Worm (Caenorhabditis elegans) whole organism, L4 larva: ENCODE results near the gene W03G11.2.

Experiments used
- D1046.2 ChIP-seq: fragments of 200-800 bp; sonication (Bioruptor generic); IDR thresholded peaks from 2 replicates; pipeline ENCODE4 v1.3.6; 2022; ENCODE audit warnings: missing genetic modification characterization, missing compliant biosample characterization
- T26A8.4 ChIP-seq: fragments of 200-800 bp; sonication (Bioruptor generic); IDR thresholded peaks from 2 replicates; pipeline ENCODE4 v1.3.6; 2022; ENCODE audit warnings: missing genetic modification characterization, missing compliant biosample characterization
- egl-27 ChIP-seq: sonication (generic microtip); optimal IDR thresholded peaks from 3 replicates; lab custom pipeline; 2017; ENCODE audit warnings: missing biosample characterization, missing genetic modification reagents, missing genetic modification characterization
- hlh-30 ChIP-seq: sonication (generic microtip); optimal IDR thresholded peaks from 2 replicates; lab custom pipeline; 2017; ENCODE audit warnings: antibody characterized with exemption, mild to moderate bottlenecking, missing genetic modification characterization, missing compliant biosample characterization; ENCODE audit not compliant: insufficient read depth
- hmg-1.1 ChIP-seq: fragments of 200-800 bp; sonication (Bioruptor generic); IDR thresholded peaks from 2 replicates; pipeline ENCODE4 v1.3.6; 2022; ENCODE audit warnings: missing genetic modification reagents, missing genetic modification characterization, missing compliant biosample characterization
- lin-1 ChIP-seq: fragments of 200-800 bp; sonication (Bioruptor generic); IDR thresholded peaks from 2 replicates; pipeline ENCODE4 v1.3.6; 2022; ENCODE audit warnings: missing genetic modification reagents, missing genetic modification characterization, missing compliant biosample characterization
- nhr-11 ChIP-seq: fragments of 150-350 bp; optimal IDR thresholded peaks from 2 replicates; lab custom pipeline; 2014; ENCODE audit warnings: missing biosample characterization, missing genetic modification characterization
- sdz-12 ChIP-seq: fragments of 200-800 bp; sonication (Bioruptor generic); optimal IDR thresholded peaks from 2 replicates; lab custom pipeline; 2018; ENCODE audit warnings: mild to moderate bottlenecking, missing genetic modification characterization, missing compliant biosample characterization
- snpc-4 ChIP-seq: fragments of 150-350 bp; optimal IDR thresholded peaks from 2 replicates; lab custom pipeline; 2014; ENCODE audit warnings: missing biosample characterization, missing genetic modification characterization
- ztf-11 ChIP-seq: fragments of 150-350 bp; optimal IDR thresholded peaks from 2 replicates; lab custom pipeline; 2014; ENCODE audit warnings: missing biosample characterization, missing genetic modification characterization
- ztf-7 ChIP-seq: fragments of 150-350 bp; optimal IDR thresholded peaks from 2 replicates; lab custom pipeline; 2014; ENCODE audit warnings: missing biosample characterization, missing genetic modification characterization

ce11 chrX:12149638-12150137 is 41.3 kb upstream of the W03G11.2 start, which contains the start of gene znf-474:
- peak; percentile 4 for TF ChIP-seq nhr-11 (tag; lab: Kevin White, UChicago)
- TF ChIP-seq ztf-11 (tag; lab: Kevin White, UChicago) = no peak
- TF ChIP-seq D1046.2 (GFP tag; lab: Robert Waterston, UW) = no peak
- TF ChIP-seq T26A8.4 (GFP tag; lab: Robert Waterston, UW) = no peak
- TF ChIP-seq sdz-12 = no peak
- TF ChIP-seq snpc-4 (tag; lab: Kevin White, UChicago) = no peak
- TF ChIP-seq ztf-7 (tag; lab: Kevin White, UChicago) = no peak
- TF ChIP-seq egl-27 (tag; lab: Kevin White, UChicago) = no peak
- no peak for TF ChIP-seq hlh-30 (tag; lab: Kevin White, UChicago)
- no peak for TF ChIP-seq lin-1
- no peak for TF ChIP-seq hmg-1.1
